Worm (Caenorhabditis elegans) whole organism, mixed stage, embryonic: ENCODE measurements around the gene K09C4.5.

Experiments
- flh-1 ChIP-seq: fragments of 200-800 bp; sonication (Bioruptor generic); optimal IDR thresholded peaks from 2 replicates; lab custom pipeline; 2018; ENCODE audit warnings: mild to moderate bottlenecking, missing genetic modification characterization, moderate library complexity, missing compliant biosample characterization
- ham-2 ChIP-seq: fragments of 200-800 bp; sonication (Bioruptor generic); optimal IDR thresholded peaks from 2 replicates; lab custom pipeline; 2018; ENCODE audit warnings: mild to moderate bottlenecking, missing genetic modification characterization, missing compliant biosample characterization
- mls-2 ChIP-seq: sonication (generic microtip); optimal IDR thresholded peaks from 2 replicates; lab custom pipeline; 2016; ENCODE audit warnings: mild to moderate bottlenecking, missing genetic modification characterization, moderate library complexity, missing compliant biosample characterization
- nhr-237 ChIP-seq: fragments of 150-350 bp; optimal IDR thresholded peaks from 2 replicates; lab custom pipeline; 2014; ENCODE audit warnings: missing biosample characterization, missing genetic modification characterization
- nhr-28 ChIP-seq: fragments of 150-350 bp; optimal IDR thresholded peaks from 2 replicates; lab custom pipeline; 2014; ENCODE audit warnings: missing biosample characterization, missing genetic modification characterization
- nhr-76 ChIP-seq: sonication (generic microtip); optimal IDR thresholded peaks from 2 replicates; lab custom pipeline; 2017; ENCODE audit warnings: missing biosample characterization, missing genetic modification characterization
- snpc-4 ChIP-seq: fragments of 150-350 bp; optimal IDR thresholded peaks from 2 replicates; lab custom pipeline; 2014; ENCODE audit warnings: missing biosample characterization, missing genetic modification characterization
- unc-39 ChIP-seq: fragments of 150-350 bp; optimal IDR thresholded peaks from 2 replicates; lab custom pipeline; 2014; ENCODE audit warnings: missing biosample characterization, missing genetic modification characterization

ce11 chrX:3290147-3290546, 7.7 kb downstream of the K09C4.5 start:
- TF ChIP-seq mls-2 (tag; lab: Kevin White, UChicago) (no peak), ham-2 (GFP tag; lab: Kevin White, UChicago) (no peak), snpc-4 (tag; lab: Kevin White, UChicago) (no peak), nhr-28 (no peak), flh-1 (GFP tag; lab: Kevin White, UChicago) (no peak), unc-39 (no peak), nhr-76 (tag; lab: Kevin White, UChicago) (no peak), nhr-237 (tag; lab: Kevin White, UChicago) (no peak)
